Worm (Caenorhabditis elegans): ENCODE data around the gene ZK616.5.

The ZK616.5 gene

ce11 chrIV:5411120-5411519 lies 19.4 kb downstream of the ZK616.5 start, which contains the start of gene ZK616.65:
Gene ZK616.65, minus strand, starts transcription at chrIV:5411220.
- no peak for TF ChIP-seq snpc-4 (tag; optimal IDR thresholded peaks at IDR 0.05)
- no peak for TF ChIP-seq rnt-1 (tag; optimal IDR thresholded peaks at IDR 0.05)
- no peak for TF ChIP-seq fkh-8 (tag; optimal IDR thresholded peaks at IDR 0.05)
- TF ChIP-seq xbp-1 (tag; optimal IDR thresholded peaks at IDR 0.05): no peak
- no peak for TF ChIP-seq hpl-2 (GFP tag; optimal IDR thresholded peaks at IDR 0.05)
- TF ChIP-seq isw-1 (GFP tag; IDR thresholded peaks at IDR 0.05): no peak
- TF ChIP-seq F16B12.6 (tag; optimal IDR thresholded peaks at IDR 0.05): no peak
- no peak for TF ChIP-seq tbx-2 (tag; optimal IDR thresholded peaks at IDR 0.05)
- TF ChIP-seq hlh-4 (tag; optimal IDR thresholded peaks at IDR 0.05): no peak
- no peak for TF ChIP-seq ceh-63 (GFP tag; optimal IDR thresholded peaks at IDR 0.05)
- no peak for TF ChIP-seq pax-3 (tag; optimal IDR thresholded peaks at IDR 0.05)
- TF ChIP-seq swsn-7 (tag; optimal IDR thresholded peaks at IDR 0.05): no peak
- no peak for TF ChIP-seq lir-3 (tag; optimal IDR thresholded peaks at IDR 0.05; ENCODE audit: poor library complexity)
- no peak for TF ChIP-seq alr-1 (tag; optimal IDR thresholded peaks at IDR 0.05; ENCODE audit: borderline replicate concordance)
- no peak for TF ChIP-seq C34B4.2 (tag; optimal IDR thresholded peaks at IDR 0.05)
- TF ChIP-seq irx-1 (tag; optimal IDR thresholded peaks at IDR 0.05): no peak
- no peak for TF ChIP-seq hlh-17 (GFP tag; optimal IDR thresholded peaks at IDR 0.05; ENCODE audit: borderline replicate concordance)
- TF ChIP-seq grh-1 (GFP tag; IDR thresholded peaks at IDR 0.05): no peak

DNA sequence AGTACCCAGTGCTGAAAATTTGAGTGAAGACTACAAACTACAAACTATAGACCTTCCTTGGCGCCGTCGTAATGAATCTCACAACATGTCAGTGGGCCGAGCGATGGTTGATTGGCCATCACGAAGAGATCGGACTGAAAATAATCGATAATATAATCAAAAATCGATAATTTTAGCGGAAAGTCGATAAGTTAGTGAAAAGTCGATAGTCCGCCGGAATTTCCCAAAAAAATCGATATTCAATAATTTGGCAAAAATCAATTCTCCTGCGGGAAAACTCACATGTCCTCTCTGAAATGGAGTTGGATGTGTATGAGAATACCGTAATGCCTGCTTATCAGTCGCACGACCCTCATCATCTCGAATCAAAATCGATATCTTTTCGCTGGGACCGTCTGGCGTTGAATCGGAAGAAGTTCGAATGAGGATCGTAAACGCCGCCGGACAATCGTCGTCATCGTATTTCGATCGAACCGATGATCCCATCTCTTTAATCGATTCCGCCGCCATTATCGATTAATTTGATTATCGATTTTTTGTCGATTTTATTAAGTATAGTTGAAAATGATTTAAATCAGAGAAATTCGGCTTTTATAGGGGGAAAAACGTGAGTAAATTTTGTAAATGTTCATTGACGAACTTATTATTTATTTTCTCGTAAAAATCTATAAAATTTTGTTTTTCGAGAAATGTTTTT lies 20.1 kb downstream of the ZK616.5 start, which contains the start of gene ZK616.8:
TSS of gene ZK616.8 (minus strand) at position 553 of the 697 bp plus-strand sequence.
- no peak for TF ChIP-seq fos-1 (tag; optimal IDR thresholded peaks at IDR 0.05)
- TF ChIP-seq jun-1 (tag; optimal IDR thresholded peaks at IDR 0.05): no peak
- TF ChIP-seq grh-1 (GFP tag; IDR thresholded peaks at IDR 0.05): no peak
- TF ChIP-seq nhr-19 (GFP tag; conservative IDR thresholded peaks at IDR 0.05): no peak
- no peak for TF ChIP-seq fkh-10 (GFP tag; optimal IDR thresholded peaks at IDR 0.05)
- no peak for TF ChIP-seq snu-23 (GFP tag; optimal IDR thresholded peaks at IDR 0.05)
- no peak for TF ChIP-seq nhr-237 (tag; optimal IDR thresholded peaks at IDR 0.05)
- TF ChIP-seq nhr-47 (tag; optimal IDR thresholded peaks at IDR 0.05): no peak
- TF ChIP-seq ztf-4 (tag; optimal IDR thresholded peaks at IDR 0.05): no peak
- no peak for TF ChIP-seq mdl-1 (tag; optimal IDR thresholded peaks at IDR 0.05)
- TF ChIP-seq ets-5 (GFP tag; IDR thresholded peaks at IDR 0.05): no peak
- TF ChIP-seq tlp-1 (tag; optimal IDR thresholded peaks at IDR 0.05): no peak
- no peak for TF ChIP-seq swsn-7 (tag; optimal IDR thresholded peaks at IDR 0.05)
- no peak for TF ChIP-seq nhr-85 (tag)
- TF ChIP-seq zip-4 (GFP tag; optimal IDR thresholded peaks at IDR 0.05): no peak
- TF ChIP-seq efl-3 (GFP tag; optimal IDR thresholded peaks at IDR 0.05): no peak

- TF ChIP-seq nhr-71 (tag; optimal IDR thresholded peaks at IDR 0.05) (no peak), Y116A8C.19 (tag; optimal IDR thresholded peaks at IDR 0.05; ENCODE audit: borderline replicate concordance) (no peak), tlp-1 (tag; optimal IDR thresholded peaks at IDR 0.05) (no peak), lin-35 (GFP tag; optimal IDR thresholded peaks at IDR 0.05) (no peak), nhr-20 (tag; optimal IDR thresholded peaks at IDR 0.05) (no peak), snu-23 (GFP tag; optimal IDR thresholded peaks at IDR 0.05) (no peak), aly-2 (tag; optimal IDR thresholded peaks at IDR 0.05) (no peak), nhr-76 (tag; optimal IDR thresholded peaks at IDR 0.05) (no peak), elt-3 (tag; optimal IDR thresholded peaks at IDR 0.05) (no peak), lir-3 (tag; optimal IDR thresholded peaks at IDR 0.05; ENCODE audit: poor library complexity) (no peak)
These were observed 24.0 kb downstream of the ZK616.5 start, which contains the start of gene spp-7 for ce11 chrIV:5415696-5416095. Gene spp-7, minus strand, starts transcription at chrIV:5415796.
